Worm (Caenorhabditis elegans): ENCODE data around the gene sel-13.

The sel-13 gene

ce11 chrIII:4689595-4689994 lies 10.4 kb downstream of the sel-13 start:
- TF ChIP-seq ama-1 (optimal IDR thresholded peaks at IDR 0.05) = no peak
- TF ChIP-seq aly-1 (tag; optimal IDR thresholded peaks at IDR 0.05) = peak; percentile 13
- no peak for TF ChIP-seq pes-1 (GFP tag; IDR thresholded peaks at IDR 0.05)
- peak; percentile 76 for TF ChIP-seq tra-4 (tag; optimal IDR thresholded peaks at IDR 0.05)
- TF ChIP-seq hnd-1 (tag; optimal IDR thresholded peaks at IDR 0.05) = peak; percentile 64
- peak; percentile 76 for TF ChIP-seq flt-1 (GFP tag; IDR thresholded peaks at IDR 0.05)
- peak; percentile 44 for TF ChIP-seq hmbx-1 (tag; optimal IDR thresholded peaks at IDR 0.05)
- TF ChIP-seq sea-1 (GFP tag; conservative IDR thresholded peaks at IDR 0.05) = no peak; the same call in 1 of the 2 replicates
- peak; percentile 41 for TF ChIP-seq F13C5.2 (tag; optimal IDR thresholded peaks at IDR 0.05)
- peak; percentile 91 for TF ChIP-seq hmg-4 (GFP tag; optimal IDR thresholded peaks at IDR 0.05)
- peak; percentile 80 for TF ChIP-seq ceh-13 (GFP tag; optimal IDR thresholded peaks at IDR 0.05)
- TF ChIP-seq ceh-36 (tag; optimal IDR thresholded peaks at IDR 0.05) = peak; percentile 84
- peak; percentile 76 for TF ChIP-seq tbx-37 (GFP tag; conservative IDR thresholded peaks at IDR 0.05)
- peak; percentile 88 for TF ChIP-seq scrt-1 (GFP tag; IDR thresholded peaks at IDR 0.05)
- TF ChIP-seq B0310.2 (tag; optimal IDR thresholded peaks at IDR 0.05) = peak; percentile 69
- peak; percentile 83 for TF ChIP-seq tbx-11 (GFP tag; IDR thresholded peaks at IDR 0.05)
- TF ChIP-seq ets-7 (tag; optimal IDR thresholded peaks at IDR 0.05) = peak; percentile 32

- TF ChIP-seq tra-4 (tag; optimal IDR thresholded peaks at IDR 0.05) = no peak
- no peak for TF ChIP-seq hnd-1 (tag; optimal IDR thresholded peaks at IDR 0.05)
- no peak for TF ChIP-seq hmg-4 (GFP tag; optimal IDR thresholded peaks at IDR 0.05)
- no peak for TF ChIP-seq aly-1 (tag; optimal IDR thresholded peaks at IDR 0.05)
- no peak for TF ChIP-seq hmbx-1 (tag; optimal IDR thresholded peaks at IDR 0.05)
- no peak for TF ChIP-seq ama-1 (optimal IDR thresholded peaks at IDR 0.05)
- TF ChIP-seq ceh-36 (tag; optimal IDR thresholded peaks at IDR 0.05) = no peak
- TF ChIP-seq F13C5.2 (tag; optimal IDR thresholded peaks at IDR 0.05) = no peak
- no peak for TF ChIP-seq ceh-13 (GFP tag; optimal IDR thresholded peaks at IDR 0.05)
- no peak for TF ChIP-seq tbx-37 (GFP tag; conservative IDR thresholded peaks at IDR 0.05)
- TF ChIP-seq scrt-1 (GFP tag; IDR thresholded peaks at IDR 0.05) = no peak
- no peak for TF ChIP-seq tbx-11 (GFP tag; IDR thresholded peaks at IDR 0.05)
- TF ChIP-seq ets-7 (tag; optimal IDR thresholded peaks at IDR 0.05) = no peak
These were observed 11.1 kb downstream of the sel-13 start, which contains the start of gene ppat-1 for ce11 chrIII:4688965-4689364. TSS of gene ppat-1 (plus strand) at chrIII:4689280.

DNA sequence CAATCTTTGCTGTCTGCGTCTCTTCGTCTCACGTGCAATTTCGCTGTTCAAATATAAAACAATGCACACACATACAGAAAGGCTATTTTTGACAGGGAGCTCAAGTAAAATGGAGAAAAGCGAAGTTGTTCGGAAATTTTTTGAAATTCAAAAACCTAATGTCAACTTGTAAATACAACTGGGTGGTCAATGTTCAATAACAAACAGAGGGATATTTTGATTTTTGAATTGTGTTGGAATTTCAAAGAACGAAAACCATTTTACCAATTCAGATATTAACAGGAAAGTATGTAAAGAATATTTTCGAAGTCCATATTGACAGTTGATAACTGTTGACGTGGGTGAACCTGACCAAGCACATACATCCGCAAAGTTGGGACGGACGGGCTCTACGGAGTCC lies 11.7 kb downstream of the sel-13 start, which contains the start of gene tag-243:
TSS of gene tag-243 (minus strand) at position 101 of the 400 bp plus-strand sequence.
- no peak for TF ChIP-seq ets-7 (tag; optimal IDR thresholded peaks at IDR 0.05)
- no peak for TF ChIP-seq tra-4 (tag; optimal IDR thresholded peaks at IDR 0.05)
- TF ChIP-seq ceh-36 (tag; optimal IDR thresholded peaks at IDR 0.05) = no peak
- no peak for TF ChIP-seq pes-1 (GFP tag; IDR thresholded peaks at IDR 0.05)
- no peak for TF ChIP-seq scrt-1 (GFP tag; IDR thresholded peaks at IDR 0.05)
- no peak for TF ChIP-seq hmg-4 (GFP tag; optimal IDR thresholded peaks at IDR 0.05)
- TF ChIP-seq sea-1 (GFP tag; conservative IDR thresholded peaks at IDR 0.05) = no peak
- TF ChIP-seq tbx-11 (GFP tag; IDR thresholded peaks at IDR 0.05) = no peak
- no peak for TF ChIP-seq B0310.2 (tag; optimal IDR thresholded peaks at IDR 0.05)
- no peak for TF ChIP-seq ceh-13 (GFP tag; optimal IDR thresholded peaks at IDR 0.05)
- no peak for TF ChIP-seq hmbx-1 (tag; optimal IDR thresholded peaks at IDR 0.05)
- no peak for TF ChIP-seq tbx-37 (GFP tag; conservative IDR thresholded peaks at IDR 0.05)
- TF ChIP-seq hnd-1 (tag; optimal IDR thresholded peaks at IDR 0.05) = no peak
- no peak for TF ChIP-seq ama-1 (optimal IDR thresholded peaks at IDR 0.05)
- no peak for TF ChIP-seq aly-1 (tag; optimal IDR thresholded peaks at IDR 0.05)
- TF ChIP-seq F13C5.2 (tag; optimal IDR thresholded peaks at IDR 0.05) = no peak
- no peak for TF ChIP-seq flt-1 (GFP tag; IDR thresholded peaks at IDR 0.05)

DNA sequence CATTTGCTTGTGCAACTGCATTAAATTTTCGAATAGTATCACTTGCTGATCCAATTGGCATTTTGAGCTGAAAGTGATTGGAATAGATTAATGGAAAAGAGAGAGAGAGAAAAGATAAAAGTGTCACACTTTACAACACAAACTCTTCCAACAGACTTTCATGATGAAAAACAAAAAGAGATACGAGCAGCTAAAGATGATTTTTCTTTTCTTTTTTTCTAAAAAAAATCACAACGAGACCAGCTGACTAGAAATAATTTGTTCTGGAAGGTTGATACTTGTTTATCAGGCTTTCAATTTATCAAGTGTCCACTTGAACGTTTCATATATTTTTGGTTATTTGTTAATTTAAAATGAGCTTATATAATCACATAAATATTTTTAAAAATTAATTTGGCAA lies 12.9 kb downstream of the sel-13 start:
- TF ChIP-seq aly-1 (tag; optimal IDR thresholded peaks at IDR 0.05) (no peak), pes-1 (GFP tag; IDR thresholded peaks at IDR 0.05) (no peak), ceh-13 (GFP tag; optimal IDR thresholded peaks at IDR 0.05) (no peak)

- TF ChIP-seq ama-1 (optimal IDR thresholded peaks at IDR 0.05) = no peak
- no peak for TF ChIP-seq aly-1 (tag; optimal IDR thresholded peaks at IDR 0.05)
- TF ChIP-seq hmbx-1 (tag; optimal IDR thresholded peaks at IDR 0.05) = no peak
- no peak for TF ChIP-seq tra-4 (tag; optimal IDR thresholded peaks at IDR 0.05)
- no peak for TF ChIP-seq hmg-4 (GFP tag; optimal IDR thresholded peaks at IDR 0.05)
- TF ChIP-seq hnd-1 (tag; optimal IDR thresholded peaks at IDR 0.05) = no peak
- no peak for TF ChIP-seq ets-7 (tag; optimal IDR thresholded peaks at IDR 0.05)
These were observed 20.0 kb downstream of the sel-13 start, which contains the start of gene srg-11 for ce11 chrIII:4679963-4680484. TSS of gene srg-11 (plus strand) at chrIII:4680013.

DNA sequence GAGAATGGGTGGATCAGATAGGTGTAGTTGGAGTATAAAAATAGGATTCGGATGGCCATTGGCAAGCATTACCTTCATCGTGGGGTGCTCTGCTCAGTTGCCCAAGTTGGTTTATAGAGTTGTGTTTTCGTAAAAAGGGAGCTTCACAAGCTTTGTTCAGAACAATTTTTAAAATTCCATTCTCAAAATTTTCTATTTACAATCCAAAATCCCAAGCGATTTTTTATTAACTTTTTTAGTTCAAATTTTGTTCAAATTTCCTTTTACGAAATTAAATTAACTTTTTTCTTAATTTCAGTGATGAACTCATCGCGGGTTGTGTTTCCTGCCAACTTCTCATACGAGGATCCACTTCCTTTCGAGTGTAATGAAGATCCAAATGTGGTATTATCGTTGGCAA lies 22.6 kb downstream of the sel-13 start, which contains the start of gene srg-10:
TSS of gene srg-10 (plus strand) at position 301 of the 400 bp plus-strand sequence.
- TF ChIP-seq ama-1 (optimal IDR thresholded peaks at IDR 0.05) = no peak
- no peak for TF ChIP-seq ceh-36 (tag; optimal IDR thresholded peaks at IDR 0.05)
- TF ChIP-seq tra-4 (tag; optimal IDR thresholded peaks at IDR 0.05) = no peak
- no peak for TF ChIP-seq pes-1 (GFP tag; IDR thresholded peaks at IDR 0.05)
- TF ChIP-seq B0310.2 (tag; optimal IDR thresholded peaks at IDR 0.05) = no peak

DNA sequence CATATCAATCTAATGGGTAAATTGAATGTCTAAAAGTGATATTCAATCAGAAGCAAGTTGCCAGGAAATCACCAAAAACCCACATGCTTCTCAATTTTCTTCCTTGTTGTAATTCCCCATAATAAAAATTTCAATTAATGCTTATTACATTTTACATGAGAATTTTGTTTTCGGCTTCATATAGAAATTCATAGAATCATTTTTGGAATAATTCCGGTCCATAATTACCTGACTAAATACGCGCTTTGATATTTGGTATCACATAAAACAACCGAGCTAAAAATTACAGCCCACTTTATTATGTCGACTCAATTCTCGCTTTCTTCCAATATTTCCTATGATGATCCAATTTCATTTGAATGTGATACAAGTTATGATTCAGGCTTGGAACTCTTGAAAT lies 28.1 kb downstream of the sel-13 start, which contains the start of gene srg-13:
TSS of gene srg-13 (plus strand) at position 301 of the 400 bp plus-strand sequence.
- TF ChIP-seq ceh-13 (GFP tag; optimal IDR thresholded peaks at IDR 0.05) = no peak
- no peak for TF ChIP-seq hnd-1 (tag; optimal IDR thresholded peaks at IDR 0.05)
- TF ChIP-seq sea-1 (GFP tag; conservative IDR thresholded peaks at IDR 0.05) = no peak
- TF ChIP-seq hmg-4 (GFP tag; optimal IDR thresholded peaks at IDR 0.05) = no peak

DNA sequence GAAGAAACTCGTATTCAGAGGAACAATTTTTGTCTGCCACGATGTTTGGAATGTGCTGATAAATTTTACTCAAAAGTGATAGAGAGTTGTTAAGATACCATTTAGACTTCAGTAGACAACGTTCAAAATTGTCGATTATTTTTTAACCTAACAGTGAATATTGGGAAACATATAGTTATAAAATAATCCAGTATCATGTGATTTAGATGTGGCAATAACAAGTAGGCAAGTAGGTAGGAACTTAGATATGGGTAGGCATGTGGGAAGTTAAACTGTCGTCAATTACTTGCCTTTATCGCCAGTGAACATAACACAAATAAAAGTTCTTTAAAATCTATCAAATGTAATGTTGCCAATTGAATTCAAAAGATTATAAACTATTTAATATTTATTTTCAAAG lies 28.5 kb downstream of the sel-13 start, which contains the start of gene T23F11.11:
TSS of gene T23F11.11 (minus strand) at position 101 of the 400 bp plus-strand sequence.
- TF ChIP-seq hmg-4 (GFP tag; optimal IDR thresholded peaks at IDR 0.05) = no peak
- TF ChIP-seq pes-1 (GFP tag; IDR thresholded peaks at IDR 0.05) = no peak
- no peak for TF ChIP-seq flt-1 (GFP tag; IDR thresholded peaks at IDR 0.05)
- no peak for TF ChIP-seq aly-1 (tag; optimal IDR thresholded peaks at IDR 0.05)
- no peak for TF ChIP-seq tbx-11 (GFP tag; IDR thresholded peaks at IDR 0.05)
- TF ChIP-seq ama-1 (optimal IDR thresholded peaks at IDR 0.05) = no peak
- no peak for TF ChIP-seq ceh-13 (GFP tag; optimal IDR thresholded peaks at IDR 0.05)
- no peak for TF ChIP-seq ets-7 (tag; optimal IDR thresholded peaks at IDR 0.05)
- TF ChIP-seq tbx-37 (GFP tag; conservative IDR thresholded peaks at IDR 0.05) = no peak
- TF ChIP-seq hmbx-1 (tag; optimal IDR thresholded peaks at IDR 0.05) = no peak
- no peak for TF ChIP-seq tra-4 (tag; optimal IDR thresholded peaks at IDR 0.05)
- no peak for TF ChIP-seq B0310.2 (tag; optimal IDR thresholded peaks at IDR 0.05)
- no peak for TF ChIP-seq ceh-36 (tag; optimal IDR thresholded peaks at IDR 0.05)
- no peak for TF ChIP-seq F13C5.2 (tag; optimal IDR thresholded peaks at IDR 0.05)
- no peak for TF ChIP-seq hnd-1 (tag; optimal IDR thresholded peaks at IDR 0.05)
- TF ChIP-seq sea-1 (GFP tag; conservative IDR thresholded peaks at IDR 0.05) = no peak
- no peak for TF ChIP-seq scrt-1 (GFP tag; IDR thresholded peaks at IDR 0.05)
